Fruit fly (Drosophila melanogaster) whole organism, embryonic: ENCODE measurements around the gene Ddc.

ENCODE experiments used
- Abd-B ChIP-seq: fragments of 200-800 bp; sonication (Bioruptor generic); optimal IDR thresholded peaks from 2 replicates; lab custom pipeline; 2018; ENCODE audit warnings: missing biosample characterization, mild to moderate bottlenecking, missing genetic modification characterization, moderate library complexity
- Adf1 ChIP-seq: fragments of 200-800 bp; sonication (Bioruptor generic); IDR thresholded peaks from 2 replicates; pipeline ENCODE4 v1.3.6; 2022; ENCODE audit warnings: missing biosample characterization, missing genetic modification characterization
- Antp ChIP-seq: fragments of 200-800 bp; sonication (Bioruptor generic); optimal IDR thresholded peaks from 3 replicates; lab custom pipeline; 2016; ENCODE audit warnings: missing biosample characterization, missing genetic modification characterization
- CG10321 ChIP-seq: fragments of 200-800 bp; sonication (Bioruptor generic); IDR thresholded peaks from 2 replicates; pipeline ENCODE4 v1.3.6; 2022; ENCODE audit warnings: missing biosample characterization, missing genetic modification characterization
- CG10431 ChIP-seq: fragments of 200-800 bp; sonication (Bioruptor generic); optimal IDR thresholded peaks from 3 replicates; lab custom pipeline; 2018; ENCODE audit warnings: missing biosample characterization, mild to moderate bottlenecking, missing genetic modification characterization
- CG10543 ChIP-seq: fragments of 200-800 bp; sonication (Bioruptor generic); optimal IDR thresholded peaks from 3 replicates; lab custom pipeline; 2017; ENCODE audit warnings: missing biosample characterization, mild to moderate bottlenecking, missing genetic modification characterization, moderate library complexity
- CG11093 ChIP-seq: fragments of 200-800 bp; sonication (Bioruptor generic); IDR thresholded peaks from 3 replicates; pipeline ENCODE4 v1.3.6; 2022; ENCODE audit warnings: missing biosample characterization, missing genetic modification characterization
- CG12071 ChIP-seq: fragments of 200-800 bp; sonication (Bioruptor generic); optimal IDR thresholded peaks from 3 replicates; lab custom pipeline; 2018; ENCODE audit warnings: missing biosample characterization, mild to moderate bottlenecking, missing genetic modification characterization
- CG13894 ChIP-seq: fragments of 200-800 bp; sonication (Bioruptor generic); optimal IDR thresholded peaks from 3 replicates; lab custom pipeline; 2018; ENCODE audit warnings: missing biosample characterization, mild to moderate bottlenecking, missing genetic modification characterization, moderate library complexity
- CG15269 ChIP-seq: fragments of 200-800 bp; sonication (Bioruptor generic); optimal IDR thresholded peaks from 2 replicates; lab custom pipeline; 2018; ENCODE audit warnings: missing biosample characterization, mild to moderate bottlenecking, missing genetic modification characterization, moderate library complexity
- CG17385 ChIP-seq: fragments of 200-800 bp; sonication (Bioruptor generic); optimal IDR thresholded peaks from 3 replicates; lab custom pipeline; 2018; ENCODE audit warnings: missing biosample characterization, mild to moderate bottlenecking, missing genetic modification characterization
- CG17568 ChIP-seq: fragments of 200-800 bp; sonication (Bioruptor generic); optimal IDR thresholded peaks from 2 replicates; lab custom pipeline; 2018; ENCODE audit warnings: missing biosample characterization, mild to moderate bottlenecking, missing genetic modification characterization, moderate library complexity
- CG6175 ChIP-seq: fragments of 200-800 bp; sonication (Bioruptor generic); IDR thresholded peaks from 3 replicates; pipeline ENCODE4 v1.3.6; 2022; ENCODE audit warnings: missing biosample characterization, missing genetic modification characterization
- CG6791 ChIP-seq: fragments of 200-800 bp; sonication (Bioruptor generic); IDR thresholded peaks from 3 replicates; pipeline ENCODE4 v1.3.6; 2022; ENCODE audit warnings: missing biosample characterization, missing genetic modification characterization; ENCODE audit not compliant: partially characterized antibody
- CG8944 ChIP-seq: fragments of 200-800 bp; sonication (Bioruptor generic); optimal IDR thresholded peaks from 3 replicates; lab custom pipeline; 2016; ENCODE audit warnings: missing biosample characterization, missing genetic modification characterization
- CG9817 ChIP-seq: fragments of 200-800 bp; sonication (Bioruptor generic); optimal IDR thresholded peaks from 2 replicates; lab custom pipeline; 2018; ENCODE audit warnings: missing biosample characterization, mild to moderate bottlenecking, missing genetic modification characterization, moderate library complexity
- D19B ChIP-seq: fragments of 200-800 bp; sonication (Bioruptor generic); optimal IDR thresholded peaks from 2 replicates; lab custom pipeline; 2017; ENCODE audit warnings: missing biosample characterization, mild to moderate bottlenecking, missing genetic modification characterization
- Deaf1 ChIP-seq: fragments of 200-800 bp; optimal IDR thresholded peaks from 3 replicates; lab custom pipeline; 2019; ENCODE audit warnings: missing biosample characterization, mild to moderate bottlenecking, missing genetic modification characterization, moderate library complexity
- Drgx ChIP-seq: fragments of 200-800 bp; sonication (Bioruptor generic); IDR thresholded peaks from 2 replicates; pipeline ENCODE4 v1.3.6; 2022; ENCODE audit warnings: missing biosample characterization, missing genetic modification characterization
- Hmr ChIP-seq: fragments of 200-800 bp; sonication (Bioruptor generic); optimal IDR thresholded peaks from 3 replicates; lab custom pipeline; 2017; ENCODE audit warnings: mild to moderate bottlenecking, missing biosample characterization, missing genetic modification reagents, missing genetic modification characterization
- Myb ChIP-seq: fragments of 200-800 bp; sonication (Bioruptor generic); optimal IDR thresholded peaks from 2 replicates; lab custom pipeline; 2016; ENCODE audit warnings: missing biosample characterization, missing genetic modification characterization
- NC2β ChIP-seq: fragments of 200-800 bp; sonication (Bioruptor generic); optimal IDR thresholded peaks from 2 replicates; lab custom pipeline; 2016; ENCODE audit warnings: missing biosample characterization, missing genetic modification characterization
- al ChIP-seq: fragments of 200-800 bp; sonication (Bioruptor generic); IDR thresholded peaks from 2 replicates; pipeline ENCODE4 v1.3.6; 2022; ENCODE audit warnings: missing biosample characterization, missing genetic modification characterization
- bsh ChIP-seq, 2 experiments: fragments of 200-800 bp; sonication (Bioruptor generic); optimal IDR thresholded peaks; 2 replicates each; lab custom pipeline; 2017 to 2018; ENCODE audit warnings: mild to moderate bottlenecking in 2 of 2, missing biosample characterization in 2 of 2, missing genetic modification characterization in 2 of 2, moderate library complexity in 1 of 2
- cg ChIP-seq: fragments of 200-800 bp; sonication (Bioruptor generic); optimal IDR thresholded peaks from 3 replicates; lab custom pipeline; 2019; ENCODE audit warnings: missing biosample characterization, mild to moderate bottlenecking, missing genetic modification characterization, moderate library complexity
- chinmo ChIP-seq: fragments of 200-800 bp; sonication (Bioruptor generic); IDR thresholded peaks from 4 replicates; pipeline ENCODE4 v1.3.6; 2022; ENCODE audit warnings: missing biosample characterization, missing genetic modification characterization; ENCODE audit not compliant: partially characterized antibody
- crol ChIP-seq: fragments of 200-800 bp; sonication (Bioruptor generic); IDR thresholded peaks from 2 replicates; pipeline ENCODE4 v1.3.6; 2022; ENCODE audit warnings: missing biosample characterization, missing genetic modification characterization
- gcm ChIP-seq: fragments of 200-800 bp; sonication (Bioruptor generic); optimal IDR thresholded peaks from 2 replicates; lab custom pipeline; 2019; ENCODE audit warnings: missing biosample characterization, mild to moderate bottlenecking, missing genetic modification characterization, moderate library complexity
- kni ChIP-seq: fragments of 200-800 bp; sonication (Bioruptor generic); optimal IDR thresholded peaks from 3 replicates; lab custom pipeline; 2017; ENCODE audit warnings: mild to moderate bottlenecking, missing biosample characterization, missing genetic modification reagents, missing genetic modification characterization
- lbe ChIP-seq: fragments of 200-800 bp; sonication (Bioruptor generic); optimal IDR thresholded peaks from 2 replicates; lab custom pipeline; 2016; ENCODE audit warnings: missing biosample characterization, mild to moderate bottlenecking, missing genetic modification characterization
- nom ChIP-seq: fragments of 200-800 bp; sonication (Bioruptor generic); optimal IDR thresholded peaks from 2 replicates; lab custom pipeline; 2017; ENCODE audit warnings: missing biosample characterization, missing genetic modification characterization, mild to moderate bottlenecking, moderate library complexity, missing genetic modification reagents
- pfk ChIP-seq: fragments of 200-800 bp; sonication (Bioruptor generic); optimal IDR thresholded peaks from 2 replicates; lab custom pipeline; 2018; ENCODE audit warnings: missing biosample characterization, mild to moderate bottlenecking, missing genetic modification characterization, moderate library complexity
- prd ChIP-seq, 3 experiments: fragments of >200 bp in 2 of 3; fragments of 200-800 bp in 1 of 3; sonication (Bioruptor generic) in 1 of 3; optimal IDR thresholded peaks in 2 of 3; IDR thresholded peaks in 1 of 3; 2 replicates in 2 of 3; 3 replicates in 1 of 3; pipeline versions ENCODE4 v1.3.6 to Lab custom; 2017 to 2022; ENCODE audit warnings: missing biosample characterization in 1 of 3, missing genetic modification characterization in 1 of 3
- sens ChIP-seq: fragments of 200-800 bp; sonication (Bioruptor generic); peaks from one replicate; lab custom pipeline; 2016; ENCODE audit warnings: missing biosample characterization, missing genetic modification characterization
- twi ChIP-seq: fragments of 200-800 bp; optimal IDR thresholded peaks from 2 replicates; lab custom pipeline; 2019; ENCODE audit warnings: missing biosample characterization, mild to moderate bottlenecking, missing genetic modification characterization, moderate library complexity
- tx ChIP-seq: fragments of 200-800 bp; sonication (Bioruptor generic); optimal IDR thresholded peaks from 2 replicates; lab custom pipeline; 2016; ENCODE audit warnings: missing biosample characterization, missing genetic modification characterization
- z ChIP-seq: fragments of 200-800 bp; sonication (Bioruptor generic); IDR thresholded peaks from 3 replicates; pipeline ENCODE4 v1.3.6; 2022; ENCODE audit warnings: missing biosample characterization, missing genetic modification characterization

The Ddc gene

DNA sequence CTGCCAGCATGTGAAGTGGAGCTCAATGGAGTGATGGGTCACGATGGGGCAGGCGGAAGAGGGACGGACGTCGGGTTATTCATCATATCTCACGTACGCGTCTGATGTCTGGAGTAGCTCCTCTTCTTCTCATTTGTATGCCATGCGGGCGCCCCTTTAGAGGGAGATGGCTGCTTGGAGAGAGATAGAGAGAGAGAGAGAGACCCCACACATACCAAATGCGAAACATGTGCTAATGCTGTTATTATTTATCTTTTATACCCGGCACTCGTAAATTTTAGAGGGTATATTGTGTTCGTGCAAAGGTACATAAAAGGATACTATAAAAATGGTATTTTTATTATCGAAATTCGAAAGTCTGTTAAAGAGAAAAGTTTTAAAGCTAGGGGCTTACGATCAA is 25.9 kb upstream of the Ddc start (continued):
- no peak for TF ChIP-seq CG17568 (GFP tag; lab: Kevin White, UChicago)
- TF ChIP-seq z = 0 out of 3 replicates have a peak, but pooled peaks have one; percentile 24
- TF ChIP-seq Myb = no peak
- TF ChIP-seq al (GFP tag; lab: Robert Waterston, UW) = no peak
- TF ChIP-seq cg (GFP tag; lab: Kevin White, UChicago) = no peak
- TF ChIP-seq CG17385 (GFP tag; lab: Kevin White, UChicago) = peak; percentile 56
- TF ChIP-seq CG10321 = 0 out of 2 replicates have a peak, but pooled peaks have one; percentile 33
- TF ChIP-seq Abd-B (GFP tag; lab: Kevin White, UChicago) = no peak
- TF ChIP-seq CG15269 (tag; lab: Kevin White, UChicago) = no peak
- TF ChIP-seq CG8944 (GFP tag; lab: Kevin White, UChicago) = no peak
- TF ChIP-seq lbe (GFP tag; lab: Kevin White, UChicago) = no peak
- peak; percentile 92 for TF ChIP-seq gcm (GFP tag; lab: Kevin White, UChicago)
- no peak for TF ChIP-seq CG10543 (GFP tag; lab: Kevin White, UChicago)
- TF ChIP-seq Antp (GFP tag; lab: Kevin White, UChicago) = no peak
- no peak for TF ChIP-seq Deaf1 (tag; lab: Kevin White, UChicago)
- TF ChIP-seq Hmr (GFP tag; lab: Kevin White, UChicago) = peak; percentile 8
- TF ChIP-seq twi = peak; percentile 92
- TF ChIP-seq chinmo (GFP tag; lab: Robert Waterston, UW) = 0 out of 4 replicates have a peak, but pooled peaks have one; percentile 63
- peak; percentile 38 for TF ChIP-seq sens
- peak; percentile 17 for TF ChIP-seq kni (GFP tag; lab: Kevin White, UChicago)
- peak; percentile 28 for TF ChIP-seq pfk
- TF ChIP-seq prd (optimal IDR thresholded peaks at IDR 0.05; lab: Kevin White, UChicago) = no peak
- TF ChIP-seq prd (GFP tag; IDR thresholded peaks at IDR 0.05; lab: Robert Waterston, UW) = 0 out of 3 replicates have a peak, but pooled peaks have one; percentile 12
- no peak for TF ChIP-seq CG10431 (GFP tag; lab: Kevin White, UChicago)
- TF ChIP-seq tx (GFP tag; lab: Kevin White, UChicago) = no peak
- no peak for TF ChIP-seq CG6791 (GFP tag; lab: Robert Waterston, UW)
- TF ChIP-seq CG11093 (GFP tag; lab: Robert Waterston, UW) = no peak
- peak; percentile 18 for TF ChIP-seq CG13894 (tag; lab: Kevin White, UChicago)
- peak; percentile 79 for TF ChIP-seq D19B

- TF ChIP-seq bsh (GFP tag; optimal IDR thresholded peaks at IDR 0.05; lab: Kevin White, UChicago) (peak in 1 of 2 experiments; percentile 19), CG9817 (tag; lab: Kevin White, UChicago) (no peak), NC2β (GFP tag; lab: Kevin White, UChicago) (no peak), CG12071 (GFP tag; lab: Kevin White, UChicago) (no peak), crol (peak; percentile 77), Adf1 (GFP tag; lab: Robert Waterston, UW) (peak; percentile 14; the same call in 1 of the 2 replicates), chinmo (GFP tag; lab: Robert Waterston, UW) (peak; percentile 89; the same call in 2 of the 4 replicates), Drgx (GFP tag; lab: Robert Waterston, UW) (peak; percentile 47; the same call in 1 of the 2 replicates), CG13894 (tag; lab: Kevin White, UChicago) (peak; percentile 78), CG6175 (GFP tag; lab: Robert Waterston, UW) (peak; percentile 60; the same call in 1 of the 3 replicates), pfk (peak; percentile 88), nom (GFP tag; lab: Kevin White, UChicago) (peak; percentile 83)
Measured at dm6 chr2L:19144115-19144514, 24.0 kb upstream of the Ddc start.
